Fruit fly (Drosophila melanogaster): ENCODE data around the gene Acsf3.

Acsf3 gene

dm6 chrX:7285995-7286985 lies 42.6 kb upstream of the Acsf3 start, which contains the start of gene CG2059 (continued):
- TF ChIP-seq CG12299 (tag; optimal IDR thresholded peaks at IDR 0.05) (peak; percentile 19), dpn (GFP tag; optimal IDR thresholded peaks at IDR 0.05) (peak; percentile 8 to 58), CG16813 (GFP tag; IDR thresholded peaks at IDR 0.05; ENCODE audit: partially characterized antibody) (peak; percentile 58), mirr (GFP tag; optimal IDR thresholded peaks at IDR 0.05) (peak; percentile 29), E2f1 (GFP tag; IDR thresholded peaks at IDR 0.05) (peak; percentile 51), CG32772 (GFP tag; IDR thresholded peaks at IDR 0.05) (peak; percentile 47), HLH4C (GFP tag; IDR thresholded peaks at IDR 0.05; ENCODE audit: partially characterized antibody) (0 out of 3 replicates have a peak, but pooled peaks have one; percentile 23), CG10979 (tag; optimal IDR thresholded peaks at IDR 0.05) (peak; percentile 24), CG11398 (GFP tag; optimal IDR thresholded peaks at IDR 0.05) (peak; percentile 61), CG30431 (GFP tag; optimal IDR thresholded peaks at IDR 0.05) (peak; percentile 24), CG15269 (tag; optimal IDR thresholded peaks at IDR 0.05) (peak; percentile 4), Hr78 (GFP tag; optimal IDR thresholded peaks at IDR 0.05) (no peak), cato (GFP tag; optimal IDR thresholded peaks at IDR 0.05; ENCODE audit: borderline replicate concordance) (no peak), stwl (tag; optimal IDR thresholded peaks at IDR 0.05) (peak; percentile 49), dysf (GFP tag; IDR thresholded peaks at IDR 0.05) (peak; percentile 52; the same call in 2 of the 3 replicates), CG2712 (tag; optimal IDR thresholded peaks at IDR 0.05) (peak; percentile 53), BEAF-32 (GFP tag; optimal IDR thresholded peaks at IDR 0.05) (peak; percentile 67), tgo (GFP tag; IDR thresholded peaks at IDR 0.05) (peak; percentile 22; the same call in 2 of the 3 replicates), p53 (GFP tag; optimal IDR thresholded peaks at IDR 0.05) (peak; percentile 63), CG14441 (GFP tag; IDR thresholded peaks at IDR 0.05) (peak; percentile 47), CG13296 (GFP tag; optimal IDR thresholded peaks at IDR 0.05) (no peak), CG14860 (GFP tag; IDR thresholded peaks at IDR 0.05; ENCODE audit: partially characterized antibody) (no peak), CG6683 (GFP tag; optimal IDR thresholded peaks at IDR 0.05) (no peak), pnt (GFP tag; optimal IDR thresholded peaks at IDR 0.05) (peak; percentile 52), CG15073 (GFP tag; optimal IDR thresholded peaks at IDR 0.05) (no peak), CG9876 (GFP tag; optimal IDR thresholded peaks at IDR 0.05) (peak; percentile 66), oc (tag; optimal IDR thresholded peaks at IDR 0.05) (no peak), Dad (GFP tag; optimal IDR thresholded peaks at IDR 0.05) (peak; percentile 29), CkIIα-i1 (GFP tag; IDR thresholded peaks at IDR 0.05) (0 out of 2 replicates have a peak, but pooled peaks have one; percentile 24), az2 (GFP tag; optimal IDR thresholded peaks at IDR 0.05) (no peak), yki (optimal IDR thresholded peaks at IDR 0.05) (no peak), CG4617 (GFP tag; optimal IDR thresholded peaks at IDR 0.05; ENCODE audit: borderline replicate concordance) (peak; percentile 47), Abd-B (GFP tag; optimal IDR thresholded peaks at IDR 0.05) (peak; percentile 27), CG17361 (GFP tag; IDR thresholded peaks at IDR 0.05) (peak; percentile 63), CG32532 (GFP tag; IDR thresholded peaks at IDR 0.05) (peak; percentile 52; the same call in 1 of the 2 replicates), vnd (GFP tag; IDR thresholded peaks at IDR 0.05; ENCODE audit: partially characterized antibody) (no peak), slbo (GFP tag; IDR thresholded peaks at IDR 0.05) (peak; percentile 75), dm (GFP tag; optimal IDR thresholded peaks at IDR 0.05) (peak; percentile 84), abd-A (tag; optimal IDR thresholded peaks at IDR 0.05) (peak; percentile 54), Scr (GFP tag; IDR thresholded peaks at IDR 0.05; ENCODE audit: partially characterized antibody) (peak; percentile 33), CG2202 (tag; optimal IDR thresholded peaks at IDR 0.05) (peak; percentile 39), Gug (GFP tag; IDR thresholded peaks at IDR 0.05) (peak; percentile 56; the same call in 3 of the 4 replicates), HmgZ (tag; optimal IDR thresholded peaks at IDR 0.05) (peak; percentile 60), CG3065 (GFP tag; optimal IDR thresholded peaks at IDR 0.05) (no peak), twi (tag; optimal IDR thresholded peaks at IDR 0.05) (no peak), CG18619 (GFP tag; optimal IDR thresholded peaks at IDR 0.05) (no peak), corto (GFP tag; optimal IDR thresholded peaks at IDR 0.05) (no peak)
